Worm (Caenorhabditis elegans) whole organism, late embryonic: ENCODE results near the gene alh-8.

Experiments
- C38D4.7 ChIP-seq: fragments of 200-800 bp; sonication (Bioruptor generic); optimal IDR thresholded peaks from 2 replicates; lab custom pipeline; 2018; ENCODE audit warnings: mild to moderate bottlenecking, missing genetic modification characterization, moderate library complexity, missing compliant biosample characterization
- F13H6.1 ChIP-seq: sonication (generic microtip); optimal IDR thresholded peaks from 2 replicates; lab custom pipeline; 2016; ENCODE audit warnings: missing genetic modification characterization, missing compliant biosample characterization
- K09A11.1 ChIP-seq: sonication (generic microtip); optimal IDR thresholded peaks from 2 replicates; lab custom pipeline; 2017; ENCODE audit warnings: antibody characterized with exemption, mild to moderate bottlenecking, missing genetic modification characterization, missing compliant biosample characterization; ENCODE audit not compliant: insufficient read depth
- Y22D7AL.16 ChIP-seq: sonication (generic microtip); optimal IDR thresholded peaks from 2 replicates; lab custom pipeline; 2016; ENCODE audit warnings: missing genetic modification characterization, missing compliant biosample characterization
- ama-1 ChIP-seq: fragments of 150-350 bp; optimal IDR thresholded peaks from 2 replicates; lab custom pipeline; 2014
- ceh-18 ChIP-seq: sonication (generic microtip); optimal IDR thresholded peaks from 2 replicates; lab custom pipeline; 2016; ENCODE audit warnings: missing genetic modification characterization, missing compliant biosample characterization
- ceh-19 ChIP-seq: fragments of 200-800 bp; sonication (Bioruptor generic); optimal IDR thresholded peaks from 2 replicates; lab custom pipeline; 2018; ENCODE audit warnings: mild to moderate bottlenecking, missing genetic modification characterization, missing compliant biosample characterization
- ceh-2 ChIP-seq: sonication (generic microtip); optimal IDR thresholded peaks from 2 replicates; lab custom pipeline; 2016; ENCODE audit warnings: missing genotype, missing genetic modification characterization, missing compliant biosample characterization
- ceh-34 ChIP-seq: sonication (generic microtip); optimal IDR thresholded peaks from 2 replicates; lab custom pipeline; 2016; ENCODE audit warnings: mild to moderate bottlenecking, missing genetic modification characterization, missing compliant biosample characterization
- ceh-45 ChIP-seq: fragments of 200-800 bp; sonication (Bioruptor generic); IDR thresholded peaks from 2 replicates; pipeline ENCODE4 v1.3.6; 2022; ENCODE audit warnings: missing genetic modification reagents, missing genetic modification characterization, missing compliant biosample characterization
- ceh-9 ChIP-seq: sonication (generic microtip); optimal IDR thresholded peaks from 2 replicates; lab custom pipeline; 2016; ENCODE audit warnings: mild to moderate bottlenecking, missing genetic modification characterization, inconsistent platforms, missing compliant biosample characterization
- che-1 ChIP-seq: sonication (generic microtip); optimal IDR thresholded peaks from 2 replicates; lab custom pipeline; 2016; ENCODE audit warnings: mild to moderate bottlenecking, missing genetic modification characterization, missing compliant biosample characterization
- dve-1 ChIP-seq: sonication (generic microtip); optimal IDR thresholded peaks from 2 replicates; lab custom pipeline; 2017; ENCODE audit warnings: antibody characterized with exemption, mild to moderate bottlenecking, missing genetic modification characterization, missing compliant biosample characterization
- elt-2 ChIP-seq: sonication (generic microtip); optimal IDR thresholded peaks from 2 replicates; lab custom pipeline; 2016; ENCODE audit warnings: missing genetic modification reagents, missing genetic modification characterization, missing compliant biosample characterization
- elt-4 ChIP-seq: sonication (generic microtip); optimal IDR thresholded peaks from 2 replicates; lab custom pipeline; 2016; ENCODE audit warnings: missing genetic modification characterization, missing compliant biosample characterization
- ets-4 ChIP-seq: sonication (generic microtip); optimal IDR thresholded peaks from 2 replicates; lab custom pipeline; 2016; ENCODE audit warnings: missing genetic modification characterization, missing compliant biosample characterization
- gmeb-2 ChIP-seq: sonication (generic microtip); optimal IDR thresholded peaks from 2 replicates; lab custom pipeline; 2016; ENCODE audit warnings: missing genetic modification characterization, inconsistent platforms, missing compliant biosample characterization
- hlh-13 ChIP-seq: fragments of 200-800 bp; sonication (Bioruptor generic); optimal IDR thresholded peaks from 2 replicates; lab custom pipeline; 2018; ENCODE audit warnings: mild to moderate bottlenecking, missing genetic modification characterization, missing compliant biosample characterization
- madf-2 ChIP-seq: sonication (generic microtip); optimal IDR thresholded peaks from 2 replicates; lab custom pipeline; 2017; ENCODE audit warnings: missing genetic modification characterization, missing compliant biosample characterization
- nfya-1 ChIP-seq: sonication (generic microtip); optimal IDR thresholded peaks from 2 replicates; lab custom pipeline; 2017; ENCODE audit warnings: missing genetic modification characterization, mild to moderate bottlenecking, missing compliant biosample characterization, antibody characterized with exemption, moderate library complexity
- odd-2 ChIP-seq: sonication (generic microtip); optimal IDR thresholded peaks from 2 replicates; lab custom pipeline; 2017; ENCODE audit warnings: antibody characterized with exemption, mild to moderate bottlenecking, missing genetic modification characterization, missing compliant biosample characterization
- pag-3 ChIP-seq: sonication (generic microtip); optimal IDR thresholded peaks from 2 replicates; lab custom pipeline; 2016; ENCODE audit warnings: missing compliant biosample characterization, missing genetic modification characterization, borderline replicate concordance
- pat-9 ChIP-seq: fragments of 200-800 bp; sonication (Bioruptor generic); optimal IDR thresholded peaks from 2 replicates; lab custom pipeline; 2018; ENCODE audit warnings: mild to moderate bottlenecking, missing genetic modification characterization, moderate library complexity, missing compliant biosample characterization
- pax-1 ChIP-seq: fragments of 150-350 bp; optimal IDR thresholded peaks from 2 replicates; lab custom pipeline; 2014; ENCODE audit warnings: missing biosample characterization, missing genetic modification characterization
- pqm-1 ChIP-seq: sonication (generic microtip); optimal IDR thresholded peaks from 2 replicates; lab custom pipeline; 2016; ENCODE audit warnings: missing genetic modification characterization, missing compliant biosample characterization
- pros-1 ChIP-seq: fragments of 150-350 bp; optimal IDR thresholded peaks from 2 replicates; lab custom pipeline; 2014; ENCODE audit warnings: missing biosample characterization, missing genetic modification reagents, missing genetic modification characterization
- rnt-1 ChIP-seq: sonication (generic microtip); optimal IDR thresholded peaks from 2 replicates; lab custom pipeline; 2016; ENCODE audit warnings: missing genetic modification characterization, missing compliant biosample characterization
- sdc-2 ChIP-seq: sonication (generic microtip); optimal IDR thresholded peaks from 2 replicates; lab custom pipeline; 2016; ENCODE audit warnings: missing genotype, missing genetic modification characterization, missing compliant biosample characterization
- tbx-2 ChIP-seq: sonication (generic microtip); optimal IDR thresholded peaks from 2 replicates; lab custom pipeline; 2016; ENCODE audit warnings: missing genetic modification characterization, missing compliant biosample characterization
- tbx-7 ChIP-seq: sonication (generic microtip); optimal IDR thresholded peaks from 2 replicates; lab custom pipeline; 2016; ENCODE audit warnings: missing genotype, missing genetic modification characterization, missing compliant biosample characterization
- ttx-3 ChIP-seq: sonication (generic microtip); optimal IDR thresholded peaks from 2 replicates; lab custom pipeline; 2016; ENCODE audit warnings: missing genetic modification reagents, missing genetic modification characterization, missing compliant biosample characterization
- unc-3 ChIP-seq, 2 experiments: fragments of 200-800 bp in 1 of 2; sonication (Bioruptor generic) in 1 of 2; sonication (generic microtip) in 1 of 2; conservative IDR thresholded peaks in 1 of 2; optimal IDR thresholded peaks in 1 of 2; 2 replicates each; pipeline versions ENCODE4 v1.3.6 to Lab custom; 2016 to 2022; ENCODE audit warnings: missing compliant biosample characterization in 2 of 2, missing genetic modification characterization in 2 of 2, missing genetic modification reagents in 1 of 2
- unc-42 ChIP-seq: sonication (generic microtip); optimal IDR thresholded peaks from 2 replicates; lab custom pipeline; 2016; ENCODE audit warnings: missing genotype, missing genetic modification characterization, missing compliant biosample characterization
- unc-55 ChIP-seq: sonication (generic microtip); optimal IDR thresholded peaks from 2 replicates; lab custom pipeline; 2017; ENCODE audit warnings: missing biosample characterization, missing genetic modification reagents, missing genetic modification characterization
- unc-86 ChIP-seq: sonication (generic microtip); optimal IDR thresholded peaks from 2 replicates; lab custom pipeline; 2016; ENCODE audit warnings: missing genetic modification characterization, missing compliant biosample characterization

Gene alh-8

ce11 chrII:11761806-11762512 is 33.1 kb downstream of the alh-8 start:
- no peak for TF ChIP-seq ceh-34 (tag; lab: Kevin White, UChicago)
- no peak for TF ChIP-seq elt-4 (tag; lab: Kevin White, UChicago)
- TF ChIP-seq tbx-7, result no peak
- TF ChIP-seq dve-1, result no peak
- TF ChIP-seq ceh-2, result no peak
- no peak for TF ChIP-seq unc-86 (tag; lab: Kevin White, UChicago)
- no peak for TF ChIP-seq pag-3 (tag; lab: Kevin White, UChicago)
- TF ChIP-seq hlh-13 (GFP tag; lab: Kevin White, UChicago), result no peak
- TF ChIP-seq tbx-2 (tag; lab: Kevin White, UChicago), result no peak
- no peak for TF ChIP-seq ama-1 (lab: Kevin White, UChicago)
- TF ChIP-seq gmeb-2 (tag; lab: Kevin White, UChicago), result no peak
- TF ChIP-seq ttx-3 (tag; lab: Kevin White, UChicago), result no peak
- TF ChIP-seq che-1 (tag; lab: Kevin White, UChicago), result no peak
- TF ChIP-seq ceh-19 (GFP tag; lab: Kevin White, UChicago), result no peak
- no peak for TF ChIP-seq pqm-1 (tag; lab: Kevin White, UChicago)
- no peak for TF ChIP-seq unc-3 (GFP tag; conservative IDR thresholded peaks at IDR 0.05; lab: Robert Waterston, UW)
- no peak for TF ChIP-seq unc-3 (tag; optimal IDR thresholded peaks at IDR 0.05; lab: Kevin White, UChicago)
- TF ChIP-seq unc-42 (tag; lab: Kevin White, UChicago), result no peak
- TF ChIP-seq unc-55 (GFP tag; lab: Kevin White, UChicago), result no peak

ce11 chrII:11765506-11766152 is 36.8 kb downstream of the alh-8 start:
- TF ChIP-seq elt-4 (tag; lab: Kevin White, UChicago), result no peak
- no peak for TF ChIP-seq unc-3 (GFP tag; conservative IDR thresholded peaks at IDR 0.05; lab: Robert Waterston, UW)
- TF ChIP-seq unc-3 (tag; optimal IDR thresholded peaks at IDR 0.05; lab: Kevin White, UChicago), result no peak
- TF ChIP-seq ets-4 (tag; lab: Kevin White, UChicago), result no peak
- TF ChIP-seq tbx-2 (tag; lab: Kevin White, UChicago), result no peak
- no peak for TF ChIP-seq C38D4.7 (GFP tag; lab: Kevin White, UChicago)
- TF ChIP-seq gmeb-2 (tag; lab: Kevin White, UChicago), result no peak
- no peak for TF ChIP-seq elt-2
- TF ChIP-seq, all 69 proteins: peak for 0

ce11 chrII:11766472-11766871 is 37.6 kb downstream of the alh-8 start, which contains the start of gene F44E5.2:
Gene F44E5.2, plus strand, starts transcription at chrII:11766772.
- TF ChIP-seq pqm-1 (tag; lab: Kevin White, UChicago), result no peak
- TF ChIP-seq Y22D7AL.16 (tag; lab: Kevin White, UChicago), result no peak
- TF ChIP-seq pat-9 (tag; lab: Kevin White, UChicago), result no peak
- TF ChIP-seq F13H6.1 (tag; lab: Kevin White, UChicago), result no peak
- no peak for TF ChIP-seq K09A11.1 (tag; lab: Kevin White, UChicago)
- no peak for TF ChIP-seq che-1 (tag; lab: Kevin White, UChicago)
- no peak for TF ChIP-seq odd-2 (tag; lab: Kevin White, UChicago)
- TF ChIP-seq ceh-9 (tag; lab: Kevin White, UChicago), result no peak
- no peak for TF ChIP-seq ceh-19 (GFP tag; lab: Kevin White, UChicago)
- TF ChIP-seq nfya-1 (tag; lab: Kevin White, UChicago), result no peak
- TF ChIP-seq ceh-45 (GFP tag; lab: Robert Waterston, UW), result no peak
- no peak for TF ChIP-seq ama-1 (lab: Kevin White, UChicago)
- no peak for TF ChIP-seq rnt-1 (tag; lab: Kevin White, UChicago)
- TF ChIP-seq pax-1, result no peak
- no peak for TF ChIP-seq ceh-18 (tag; lab: Kevin White, UChicago)

- TF ChIP-seq pag-3 (tag; lab: Kevin White, UChicago) (no peak), pros-1 (tag; lab: Kevin White, UChicago) (no peak), sdc-2 (no peak), madf-2 (tag; lab: Kevin White, UChicago) (no peak)
- TF ChIP-seq, all 69 proteins: peak for 0
Observed at ce11 chrII:11772364-11772763, 43.5 kb downstream of the alh-8 start, which contains the start of gene F44E5.15. Gene F44E5.15, plus strand, starts transcription at chrII:11772664.
